Worm (Caenorhabditis elegans) whole organism, L3 larva: ENCODE data around the gene srz-94.

Experiments used
- ceh-9 ChIP-seq: sonication (generic microtip); optimal IDR thresholded peaks from 2 replicates; lab custom pipeline; 2018; ENCODE audit warnings: missing biosample characterization, missing genetic modification characterization
- elt-3 ChIP-seq, 3 experiments: fragments of 150-350 bp in 1 of 3; sonication (generic microtip) in 2 of 3; optimal IDR thresholded peaks; 2 replicates in 2 of 3; 4 replicates in 1 of 3; lab custom pipeline; 2014 to 2017; ENCODE audit warnings: missing biosample characterization in 3 of 3, missing genetic modification characterization in 3 of 3
- mdl-1 ChIP-seq: fragments of 150-350 bp; optimal IDR thresholded peaks from 2 replicates; lab custom pipeline; 2014; ENCODE audit warnings: missing biosample characterization, missing genetic modification characterization
- nhr-43 ChIP-seq: sonication (generic microtip); optimal IDR thresholded peaks from 2 replicates; lab custom pipeline; 2016; ENCODE audit warnings: mild to moderate bottlenecking, missing genetic modification characterization, missing compliant biosample characterization; ENCODE audit not compliant: poor library complexity, severe bottlenecking
- pha-4 ChIP-seq: fragments of 150-350 bp; optimal IDR thresholded peaks from 2 replicates; lab custom pipeline; 2014; ENCODE audit warnings: missing biosample characterization, missing genetic modification reagents, missing genetic modification characterization
- zag-1 ChIP-seq: fragments of 150-350 bp; optimal IDR thresholded peaks from 2 replicates; lab custom pipeline; 2014; ENCODE audit warnings: missing biosample characterization, missing genetic modification characterization

The srz-94 gene

ce11 chrV:16987035-16987434 is 48.7 kb downstream of the srz-94 start, which contains the start of gene Y102A5C.40:
Y102A5C.40 (minus strand) TSS chrV:16987135.
- TF ChIP-seq elt-3 (tag; optimal IDR thresholded peaks at IDR 0.05; lab: Kevin White, UChicago) (no peak), zag-1 (tag; lab: Kevin White, UChicago) (no peak), pha-4 (tag; lab: Kevin White, UChicago) (no peak), mdl-1 (no peak), ceh-9 (tag; lab: Kevin White, UChicago) (no peak), nhr-43 (tag; lab: Kevin White, UChicago) (no peak)
